Worm (Caenorhabditis elegans) whole organism, early embryonic: ENCODE results near the gene Y105C5B.3.

ENCODE experiments used
- B0310.2 ChIP-seq: sonication (generic microtip); optimal IDR thresholded peaks from 2 replicates; lab custom pipeline; 2016; ENCODE audit warnings: mild to moderate bottlenecking, missing genetic modification characterization, missing compliant biosample characterization
- ama-1 ChIP-seq: fragments of 150-350 bp; optimal IDR thresholded peaks from 2 replicates; lab custom pipeline; 2014
- ceh-13 ChIP-seq: fragments of 200-800 bp; sonication (Bioruptor generic); optimal IDR thresholded peaks from 2 replicates; lab custom pipeline; 2018; ENCODE audit warnings: mild to moderate bottlenecking, missing genetic modification characterization, missing compliant biosample characterization
- ceh-36 ChIP-seq: sonication (generic microtip); optimal IDR thresholded peaks from 2 replicates; lab custom pipeline; 2016; ENCODE audit warnings: missing genetic modification characterization, inconsistent platforms, missing compliant biosample characterization
- hmg-4 ChIP-seq: fragments of 200-800 bp; sonication (Bioruptor generic); optimal IDR thresholded peaks from 2 replicates; lab custom pipeline; 2018; ENCODE audit warnings: mild to moderate bottlenecking, missing genetic modification characterization, missing compliant biosample characterization
- tbx-11 ChIP-seq: fragments of 200-800 bp; sonication (Bioruptor generic); IDR thresholded peaks from 2 replicates; pipeline ENCODE4 v1.3.6; 2022; ENCODE audit warnings: missing genetic modification characterization, missing compliant biosample characterization
- tbx-37 ChIP-seq: fragments of 200-800 bp; sonication (Bioruptor generic); conservative IDR thresholded peaks from 2 replicates; pipeline ENCODE4 v1.3.6; 2022; ENCODE audit warnings: missing genetic modification reagents, missing genetic modification characterization, missing compliant biosample characterization

ce11 chrIV:15880114-15880513 lies 3.9 kb upstream of the Y105C5B.3 start:
- TF ChIP-seq ama-1, result no peak
- TF ChIP-seq hmg-4 (GFP tag; lab: Kevin White, UChicago), result no peak
- TF ChIP-seq tbx-11 (GFP tag; lab: Robert Waterston, UW), result no peak
- TF ChIP-seq B0310.2, result no peak
- TF ChIP-seq ceh-36 (tag; lab: Kevin White, UChicago), result no peak
- TF ChIP-seq ceh-13, result no peak
- no peak for TF ChIP-seq tbx-37 (GFP tag; lab: Robert Waterston, UW)
